Fruit fly (Drosophila melanogaster) Kc167 (cell line): ENCODE results near the gene CG14341.

Experiments used
- psq ChIP-seq: fragments of >200 bp; optimal IDR thresholded peaks from 2 replicates; lab custom pipeline; 2017; ENCODE audit warnings: missing external identifiers
- ttk ChIP-seq: sonication (Bioruptor generic); optimal IDR thresholded peaks from 2 replicates; lab custom pipeline; 2017; ENCODE audit warnings: missing external identifiers

dm6 chr2L:1150554-1150953, 15.8 kb upstream of the CG14341 start, which contains the start of the genes Tfb4 and Vps29:
- TF ChIP-seq psq (no peak), ttk (lab: Kevin White, UChicago) (no peak)
